Worm (Caenorhabditis elegans) whole organism, early embryonic: ENCODE measurements around the gene F35F11.2.

Experiments used
- F13C5.2 ChIP-seq: sonication (generic microtip); optimal IDR thresholded peaks from 2 replicates; lab custom pipeline; 2017; ENCODE audit warnings: mild to moderate bottlenecking, missing genetic modification characterization, inconsistent platforms, missing compliant biosample characterization
- ama-1 ChIP-seq: fragments of 150-350 bp; optimal IDR thresholded peaks from 2 replicates; lab custom pipeline; 2014
- hmg-4 ChIP-seq: fragments of 200-800 bp; sonication (Bioruptor generic); optimal IDR thresholded peaks from 2 replicates; lab custom pipeline; 2018; ENCODE audit warnings: mild to moderate bottlenecking, missing genetic modification characterization, missing compliant biosample characterization
- hnd-1 ChIP-seq: sonication (generic microtip); optimal IDR thresholded peaks from 2 replicates; lab custom pipeline; 2016; ENCODE audit warnings: missing genetic modification characterization, missing compliant biosample characterization
- pes-1 ChIP-seq: fragments of 200-800 bp; sonication (Bioruptor generic); IDR thresholded peaks from 2 replicates; pipeline ENCODE4 v1.3.6; 2022; ENCODE audit warnings: missing genetic modification reagents, missing genetic modification characterization, missing compliant biosample characterization
- tbx-37 ChIP-seq: fragments of 200-800 bp; sonication (Bioruptor generic); conservative IDR thresholded peaks from 2 replicates; pipeline ENCODE4 v1.3.6; 2022; ENCODE audit warnings: missing genetic modification reagents, missing genetic modification characterization, missing compliant biosample characterization

ce11 chrIV:4085787-4086262 lies 45.7 kb downstream of the F35F11.2 start, which contains the start of gene C35B1.2:
- TF ChIP-seq pes-1 (GFP tag; lab: Robert Waterston, UW) = no peak
- TF ChIP-seq hnd-1 = no peak
- no peak for TF ChIP-seq ama-1 (lab: Kevin White, UChicago)
- TF ChIP-seq F13C5.2 (tag; lab: Kevin White, UChicago) = no peak
- no peak for TF ChIP-seq hmg-4
- no peak for TF ChIP-seq tbx-37 (GFP tag; lab: Robert Waterston, UW)
